Worm (Caenorhabditis elegans): ENCODE results near the gene oac-24.

- no peak for TF ChIP-seq aly-1 (tag; optimal IDR thresholded peaks at IDR 0.05)
- no peak for TF ChIP-seq ama-1 (optimal IDR thresholded peaks at IDR 0.05)
- TF ChIP-seq hmg-4 (GFP tag; optimal IDR thresholded peaks at IDR 0.05): no peak
- TF ChIP-seq scrt-1 (GFP tag; IDR thresholded peaks at IDR 0.05): no peak
- no peak for TF ChIP-seq pes-1 (GFP tag; IDR thresholded peaks at IDR 0.05)
- no peak for TF ChIP-seq tbx-37 (GFP tag; conservative IDR thresholded peaks at IDR 0.05)
- no peak for TF ChIP-seq ceh-36 (tag; optimal IDR thresholded peaks at IDR 0.05)
- TF ChIP-seq B0310.2 (tag; optimal IDR thresholded peaks at IDR 0.05): no peak
- no peak for TF ChIP-seq tra-4 (tag; optimal IDR thresholded peaks at IDR 0.05)
- TF ChIP-seq hmbx-1 (tag; optimal IDR thresholded peaks at IDR 0.05): no peak
- no peak for TF ChIP-seq flt-1 (GFP tag; IDR thresholded peaks at IDR 0.05)
Observed at ce11 chrV:4676812-4677211, 33.8 kb upstream of the oac-24 start.
